Fruit fly (Drosophila melanogaster) whole organism, prepupa: Measurements from ENCODE around the gene CG18547.
A peak's percentile ranks its signal among the peaks of the same experiment; 100 is the strongest.

Experiments used
- Blimp-1 ChIP-seq: fragments of 200-800 bp; sonication (Bioruptor generic); optimal IDR thresholded peaks from 3 replicates; lab custom pipeline; 2017; ENCODE audit warnings: missing biosample characterization, missing genetic modification characterization, mild to moderate bottlenecking, moderate library complexity, missing genetic modification reagents
- CG10631 ChIP-seq: fragments of 200-800 bp; sonication (Bioruptor generic); optimal IDR thresholded peaks from 2 replicates; lab custom pipeline; 2016; ENCODE audit warnings: missing biosample characterization, missing genetic modification characterization
- CG9139 ChIP-seq: fragments of 200-800 bp; sonication (Bioruptor generic); optimal IDR thresholded peaks from 3 replicates; lab custom pipeline; 2017; ENCODE audit warnings: missing biosample characterization, mild to moderate bottlenecking, missing genetic modification characterization
- Met ChIP-seq: fragments of 200-800 bp; sonication (Bioruptor generic); optimal IDR thresholded peaks from 3 replicates; lab custom pipeline; 2016; ENCODE audit warnings: missing biosample characterization, missing genetic modification characterization
- vri ChIP-seq: fragments of 200-800 bp; sonication (Bioruptor generic); optimal IDR thresholded peaks from 3 replicates; lab custom pipeline; 2016; ENCODE audit warnings: missing biosample characterization, mild to moderate bottlenecking, missing genetic modification characterization

DNA sequence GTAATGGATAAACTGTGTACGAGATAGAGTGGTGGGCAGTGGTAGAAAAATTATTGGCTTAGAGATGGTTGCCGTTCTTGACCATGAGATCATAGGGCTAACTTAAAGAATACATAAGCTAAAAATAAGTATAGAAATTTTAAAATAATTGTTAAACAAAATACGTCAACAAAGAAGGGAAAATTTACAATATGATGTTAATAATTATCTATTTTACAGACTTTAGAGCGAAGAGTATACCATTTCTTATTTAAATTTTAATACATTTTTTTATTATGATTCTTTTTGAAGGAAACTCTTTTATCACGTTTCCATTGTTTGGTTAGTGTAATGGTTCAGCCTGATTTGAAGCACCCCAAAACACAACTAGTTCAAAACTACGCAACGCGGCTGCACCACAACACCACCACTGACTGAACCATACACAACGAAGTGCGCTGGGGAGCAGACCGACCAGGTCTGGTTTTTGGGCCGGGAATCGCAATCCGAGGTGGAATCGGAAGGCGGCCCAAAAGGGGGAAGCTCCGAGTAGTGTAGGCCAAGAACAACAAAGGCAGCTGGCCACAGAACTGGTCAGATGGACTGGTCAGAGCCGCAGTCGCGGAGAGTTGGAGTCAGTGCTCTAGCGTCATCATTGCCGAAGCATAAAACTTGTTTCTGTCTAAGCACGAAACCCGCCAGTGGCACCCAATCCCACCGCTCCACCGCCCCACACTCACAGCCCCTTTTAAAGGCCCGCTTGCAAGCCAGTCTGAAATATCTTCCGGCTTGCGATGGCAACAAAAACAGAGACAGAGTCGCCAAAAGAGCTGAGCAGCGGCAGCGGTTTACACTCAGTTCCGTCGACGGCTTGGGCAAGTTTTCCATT lies 34.5 kb downstream of the CG18547 start:
- TF ChIP-seq Blimp-1 (GFP tag; lab: Kevin White, UChicago) (no peak), CG9139 (GFP tag; lab: Kevin White, UChicago) (no peak), vri (GFP tag; lab: Kevin White, UChicago) (no peak), Met (no peak), CG10631 (GFP tag; lab: Kevin White, UChicago) (peak; percentile 39)
